Fruit fly (Drosophila melanogaster): Measurements from ENCODE around the gene Gr64c.
A peak's percentile ranks its signal among the peaks of the same experiment; 100 is the strongest.

The Gr64c gene

dm6 chr3L:4040247-4040925 lies 12.0 kb downstream of the Gr64c start, which contains the start of the genes CG11593 and Rcd5 (continued):
- TF ChIP-seq chinmo (GFP tag; IDR thresholded peaks at IDR 0.05; ENCODE audit: partially characterized antibody) (0 out of 4 replicates have a peak, but pooled peaks have one; percentile 23), Pdp1 (GFP tag; optimal IDR thresholded peaks at IDR 0.05) (peak; percentile 36 to 50), kni (GFP tag; optimal IDR thresholded peaks at IDR 0.05) (no peak), Sox102F (GFP tag; optimal IDR thresholded peaks at IDR 0.05) (peak; percentile 65), CG2712 (tag; optimal IDR thresholded peaks at IDR 0.05) (no peak), CG3726 (GFP tag; IDR thresholded peaks at IDR 0.05) (peak; percentile 55; the same call in 1 of the 3 replicates), CG16863 (GFP tag; optimal IDR thresholded peaks at IDR 0.05) (peak; percentile 9), sisA (GFP tag; IDR thresholded peaks at IDR 0.05) (peak; percentile 88), CG30431 (GFP tag; optimal IDR thresholded peaks at IDR 0.05) (peak; percentile 66), cwo (GFP tag; optimal IDR thresholded peaks at IDR 0.05) (no peak), zf30C (GFP tag; optimal IDR thresholded peaks at IDR 0.05) (peak; percentile 10), CG4854 (GFP tag; optimal IDR thresholded peaks at IDR 0.05) (no peak), Lhr (GFP tag; optimal IDR thresholded peaks at IDR 0.05) (peak; percentile 81), CG4707 (GFP tag; optimal IDR thresholded peaks at IDR 0.05) (no peak), Camta (GFP tag; optimal IDR thresholded peaks at IDR 0.05) (no peak)

dm6 chr3L:4044497-4044896 lies 16.1 kb downstream of the Gr64c start:
- peak; percentile 49 for TF ChIP-seq CG10366 (GFP tag; IDR thresholded peaks at IDR 0.05)
- TF ChIP-seq pan (optimal IDR thresholded peaks at IDR 0.05), result no peak
- TF ChIP-seq pan (GFP tag; optimal IDR thresholded peaks at IDR 0.05 in 1 of 2, IDR thresholded peaks at IDR 0.05 in 1 of 2), result peak in 1 of 2 experiments; percentile 55
- no peak for TF ChIP-seq sc (optimal IDR thresholded peaks at IDR 0.05)
- no peak for TF ChIP-seq sc (GFP tag; optimal IDR thresholded peaks at IDR 0.05)
- no peak for TF ChIP-seq Ravus (GFP tag; IDR thresholded peaks at IDR 0.05)
- TF ChIP-seq tna (GFP tag; IDR thresholded peaks at IDR 0.05; ENCODE audit: partially characterized antibody), result no peak
- TF ChIP-seq CG13424 (tag; optimal IDR thresholded peaks at IDR 0.05), result peak; percentile 7
- TF ChIP-seq rib (GFP tag; IDR thresholded peaks at IDR 0.05), result no peak
- TF ChIP-seq nerfin-2 (GFP tag; IDR thresholded peaks at IDR 0.05; ENCODE audit: partially characterized antibody), result no peak
- no peak for TF ChIP-seq CG11398 (GFP tag; optimal IDR thresholded peaks at IDR 0.05)
- no peak for TF ChIP-seq CG15073 (GFP tag; optimal IDR thresholded peaks at IDR 0.05)
- TF ChIP-seq CG2712 (tag; optimal IDR thresholded peaks at IDR 0.05), result peak; percentile 15
- no peak for TF ChIP-seq Myb (GFP tag; optimal IDR thresholded peaks at IDR 0.05)
- peak; percentile 31; the same call in 1 of the 2 replicates for TF ChIP-seq CG7372 (GFP tag; IDR thresholded peaks at IDR 0.05)
- TF ChIP-seq CG10979 (tag; optimal IDR thresholded peaks at IDR 0.05), result no peak
- peak; percentile 29 for TF ChIP-seq CG2678 (tag; optimal IDR thresholded peaks at IDR 0.05)
- no peak for TF ChIP-seq gsb-n (tag; optimal IDR thresholded peaks at IDR 0.05)
- peak; percentile 32 for TF ChIP-seq CG17359 (tag; optimal IDR thresholded peaks at IDR 0.05)
- no peak for TF ChIP-seq usp (GFP tag; optimal IDR thresholded peaks at IDR 0.05)
- TF ChIP-seq CG7839 (tag; optimal IDR thresholded peaks at IDR 0.05), result peak; percentile 14
- no peak for TF ChIP-seq CG17612 (GFP tag; IDR thresholded peaks at IDR 0.05)
- no peak for TF ChIP-seq dysf (GFP tag; IDR thresholded peaks at IDR 0.05)
- no peak for TF ChIP-seq prd (optimal IDR thresholded peaks at IDR 0.05)
- peak; percentile 10; the same call in 1 of the 3 replicates for TF ChIP-seq prd (GFP tag; IDR thresholded peaks at IDR 0.05)
- peak in 1 of 2 experiments; percentile 63 for TF ChIP-seq Hr51 (GFP tag; optimal IDR thresholded peaks at IDR 0.05)
- no peak for TF ChIP-seq bigmax (GFP tag; optimal IDR thresholded peaks at IDR 0.05)
- no peak for TF ChIP-seq fd64A (GFP tag; optimal IDR thresholded peaks at IDR 0.05)
- TF ChIP-seq oc (tag; optimal IDR thresholded peaks at IDR 0.05), result peak; percentile 16
- TF ChIP-seq CG15269 (tag; optimal IDR thresholded peaks at IDR 0.05), result peak; percentile 29
- no peak for TF ChIP-seq CG4820 (GFP tag; optimal IDR thresholded peaks at IDR 0.05)
- no peak for TF ChIP-seq tup (GFP tag; optimal IDR thresholded peaks at IDR 0.05)
- no peak for TF ChIP-seq vnd (GFP tag; IDR thresholded peaks at IDR 0.05; ENCODE audit: partially characterized antibody)
- peak; percentile 17; the same call in 1 of the 2 replicates for TF ChIP-seq CG31441 (GFP tag; IDR thresholded peaks at IDR 0.05)
- TF ChIP-seq HmgD (GFP tag; optimal IDR thresholded peaks at IDR 0.05), result no peak

Measured in whole organism, embryonic.